Worm (Caenorhabditis elegans): ENCODE results near the gene ndx-9.

ndx-9 gene

DNA sequence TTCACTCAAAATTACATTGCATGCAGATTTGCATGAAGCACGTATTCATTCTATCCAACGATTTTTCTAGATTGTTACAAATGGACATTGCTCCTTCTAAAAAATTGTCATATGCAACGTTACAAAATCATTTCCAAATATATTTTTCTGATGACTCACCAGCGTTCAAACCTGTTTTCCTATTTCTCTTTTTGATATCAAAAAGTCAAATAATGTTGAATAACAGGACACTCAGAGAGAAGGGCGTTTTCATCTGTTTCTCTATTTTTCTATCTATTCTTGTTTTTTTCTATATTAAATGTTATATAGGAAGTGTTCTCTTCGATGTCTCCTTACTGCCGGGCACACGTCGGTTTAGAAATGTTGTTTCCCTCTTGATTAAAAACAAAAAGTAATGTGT, 5.0 kb downstream of the ndx-9 start:
- TF ChIP-seq fos-1 (tag; optimal IDR thresholded peaks at IDR 0.05): peak; percentile 29
- TF ChIP-seq C04F5.9 (tag; optimal IDR thresholded peaks at IDR 0.05): no peak
- no peak for TF ChIP-seq snu-23 (GFP tag; optimal IDR thresholded peaks at IDR 0.05)
- TF ChIP-seq lin-14 (GFP tag; optimal IDR thresholded peaks at IDR 0.05): peak; percentile 11
- peak in 1 of 6 experiments; percentile 30 for TF ChIP-seq elt-3 (tag; optimal IDR thresholded peaks at IDR 0.05)
- TF ChIP-seq ceh-88 (GFP tag; IDR thresholded peaks at IDR 0.05): no peak
- peak; percentile 9 for TF ChIP-seq blmp-1 (tag; optimal IDR thresholded peaks at IDR 0.05)

DNA sequence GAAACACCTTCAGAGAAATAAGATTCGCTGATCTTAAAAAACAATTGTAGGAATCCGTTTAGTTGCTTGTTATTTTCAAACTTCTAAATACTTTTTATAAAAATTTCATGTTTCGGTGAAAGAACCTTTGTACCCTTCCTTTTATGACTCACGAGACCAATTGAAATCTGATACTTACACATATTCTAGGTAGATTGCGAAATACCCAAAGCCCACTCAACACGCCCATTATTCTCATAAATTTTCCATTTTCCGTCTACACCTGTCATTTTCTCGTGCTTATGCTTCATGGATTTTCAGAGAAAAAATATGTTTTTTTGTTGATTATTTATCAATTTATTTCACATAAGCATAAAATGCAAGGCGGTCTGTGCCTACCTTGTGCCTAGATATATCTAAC, 5.4 kb downstream of the ndx-9 start:
- no peak for TF ChIP-seq pag-3 (tag; optimal IDR thresholded peaks at IDR 0.05; ENCODE audit: borderline replicate concordance, insufficient read depth)
- no peak for TF ChIP-seq sox-4 (tag; optimal IDR thresholded peaks at IDR 0.05)
- TF ChIP-seq nhr-85 (tag): peak; percentile 6
- no peak for TF ChIP-seq unc-130 (tag; optimal IDR thresholded peaks at IDR 0.05)
- TF ChIP-seq nhr-71 (tag; optimal IDR thresholded peaks at IDR 0.05): peak; percentile 50
- no peak for TF ChIP-seq nhr-28 (tag; optimal IDR thresholded peaks at IDR 0.05)
- TF ChIP-seq hlh-4 (tag; optimal IDR thresholded peaks at IDR 0.05): no peak
- 0 out of 2 replicates have a peak, but pooled peaks have one; percentile 3 for TF ChIP-seq isw-1 (GFP tag; IDR thresholded peaks at IDR 0.05)
- peak; percentile 44 for TF ChIP-seq lin-14 (GFP tag; optimal IDR thresholded peaks at IDR 0.05)
- peak; percentile 63 for TF ChIP-seq skn-1 (tag; optimal IDR thresholded peaks at IDR 0.05)
- no peak for TF ChIP-seq xbp-1 (tag; optimal IDR thresholded peaks at IDR 0.05)
- no peak for TF ChIP-seq F16B12.6 (tag; optimal IDR thresholded peaks at IDR 0.05)
- TF ChIP-seq fkh-8 (tag; optimal IDR thresholded peaks at IDR 0.05): peak; percentile 76
- no peak for TF ChIP-seq snpc-4 (tag; optimal IDR thresholded peaks at IDR 0.05)
- TF ChIP-seq unc-62 (GFP tag; optimal IDR thresholded peaks at IDR 0.05): no peak
- peak in 1 of 2 experiments; percentile 9 for TF ChIP-seq lsy-2 (tag; optimal IDR thresholded peaks at IDR 0.05)
- peak; percentile 60 for TF ChIP-seq zip-4 (GFP tag; optimal IDR thresholded peaks at IDR 0.05)
- no peak for TF ChIP-seq ets-5 (GFP tag; IDR thresholded peaks at IDR 0.05)
- TF ChIP-seq fkh-10 (GFP tag; optimal IDR thresholded peaks at IDR 0.05): no peak
- no peak for TF ChIP-seq hlh-17 (GFP tag; optimal IDR thresholded peaks at IDR 0.05; ENCODE audit: borderline replicate concordance)
- no peak for TF ChIP-seq fos-1 (tag; optimal IDR thresholded peaks at IDR 0.05)

DNA sequence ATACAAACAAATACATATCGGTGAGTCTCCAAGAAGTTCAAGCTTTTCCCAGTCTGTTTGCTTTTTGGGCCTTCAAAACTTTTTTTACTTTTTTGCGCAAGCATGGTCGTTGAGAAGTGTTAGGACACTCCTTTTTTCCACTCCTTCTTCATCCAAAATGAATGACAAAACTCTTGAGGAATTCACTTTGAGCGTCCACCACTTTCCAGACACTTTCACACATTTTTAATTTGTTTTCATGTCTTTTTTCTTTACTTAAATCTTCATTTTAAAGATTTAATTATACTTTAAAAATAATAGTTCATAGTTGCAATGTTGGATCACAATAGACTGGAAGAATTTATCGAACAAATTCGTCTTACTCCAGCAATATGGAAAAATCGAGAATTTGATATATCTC, 7.5 kb downstream of the ndx-9 start, which contains the start of gene F13H10.1:
F13H10.1 (plus strand) TSS at position 301 of the 400 bp plus-strand sequence.
- TF ChIP-seq egl-13 (tag; optimal IDR thresholded peaks at IDR 0.05) (no peak), sox-4 (tag; optimal IDR thresholded peaks at IDR 0.05) (no peak), irx-1 (tag; optimal IDR thresholded peaks at IDR 0.05) (no peak), xbp-1 (tag; optimal IDR thresholded peaks at IDR 0.05) (no peak), blmp-1 (tag; optimal IDR thresholded peaks at IDR 0.05) (no peak), efl-1 (optimal IDR thresholded peaks at IDR 0.05) (no peak), efl-1 (GFP tag; optimal IDR thresholded peaks at IDR 0.05 in 1 of 2) (peak in 1 of 2 experiments; percentile 89), fos-1 (tag; optimal IDR thresholded peaks at IDR 0.05) (no peak), mab-9 (GFP tag; IDR thresholded peaks at IDR 0.05) (no peak)

DNA sequence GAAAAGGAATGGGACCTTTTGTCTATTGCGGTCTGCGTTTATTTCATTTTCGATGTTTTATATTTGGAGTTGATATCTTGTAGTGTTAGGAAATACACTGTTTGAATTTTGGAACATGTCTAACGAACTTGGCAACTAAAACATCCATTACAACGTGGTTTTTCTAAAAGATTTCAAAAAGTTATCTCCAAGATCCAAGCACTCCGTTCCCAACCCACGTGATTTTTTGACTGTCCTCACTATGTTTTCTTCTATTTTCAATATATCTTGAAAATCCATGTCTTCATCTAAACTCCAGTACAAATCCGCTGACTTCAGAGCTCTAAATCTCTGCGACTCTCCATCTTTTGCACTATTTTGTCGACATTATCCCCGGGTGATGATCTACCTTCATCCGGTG, 10.2 kb downstream of the ndx-9 start, which contains the start of gene F13H10.9:
F13H10.9 (plus strand) TSS at position 301 of the 400 bp plus-strand sequence.
- no peak for TF ChIP-seq isw-1 (GFP tag; IDR thresholded peaks at IDR 0.05)
- no peak for TF ChIP-seq sox-4 (tag; optimal IDR thresholded peaks at IDR 0.05)
- TF ChIP-seq nhr-76 (tag; optimal IDR thresholded peaks at IDR 0.05): no peak
- no peak for TF ChIP-seq hlh-4 (tag; optimal IDR thresholded peaks at IDR 0.05)
- no peak for TF ChIP-seq nhr-12 (tag; optimal IDR thresholded peaks at IDR 0.05)

- TF ChIP-seq ceh-88 (GFP tag; IDR thresholded peaks at IDR 0.05) (no peak), C16A3.4 (tag; optimal IDR thresholded peaks at IDR 0.05) (no peak), ces-1 (GFP tag; optimal IDR thresholded peaks at IDR 0.05) (no peak), unc-130 (tag; optimal IDR thresholded peaks at IDR 0.05) (no peak), nhr-90 (tag; optimal IDR thresholded peaks at IDR 0.05; ENCODE audit: poor library complexity) (no peak), xbp-1 (tag; optimal IDR thresholded peaks at IDR 0.05) (no peak), nhr-71 (tag; optimal IDR thresholded peaks at IDR 0.05) (no peak), lin-14 (GFP tag; optimal IDR thresholded peaks at IDR 0.05) (no peak)
Measured at ce11 chrIV:10990699-10991098, 21.1 kb downstream of the ndx-9 start, which contains the start of gene F13H10.5. Gene F13H10.5, plus strand, starts transcription at chrIV:10990999.

All from whole organism, L1 larva.